Fruit fly (Drosophila melanogaster) whole organism, embryonic: Measurements from ENCODE around the gene CG13609.

ENCODE experiments used
- Awh ChIP-seq: fragments of 200-800 bp; sonication (Bioruptor generic); IDR thresholded peaks from 2 replicates; pipeline ENCODE4, ENCODE4 v1.3.6; 2022; ENCODE audit warnings: missing biosample characterization, missing genetic modification characterization
- BEAF-32 ChIP-seq: fragments of 200-800 bp; sonication (Bioruptor generic); optimal IDR thresholded peaks from 3 replicates; lab custom pipeline; 2017; ENCODE audit warnings: missing biosample characterization, missing genetic modification characterization, mild to moderate bottlenecking, moderate library complexity, missing genetic modification reagents
- CG1024 ChIP-seq: fragments of 200-800 bp; sonication (Bioruptor generic); IDR thresholded peaks from 2 replicates; pipeline ENCODE4 v1.3.6; 2022; ENCODE audit warnings: missing biosample characterization, missing genetic modification characterization
- CG10366 ChIP-seq: fragments of 200-800 bp; sonication (Bioruptor generic); IDR thresholded peaks from 2 replicates; pipeline ENCODE4 v1.3.6; 2022; ENCODE audit warnings: missing biosample characterization, missing genetic modification characterization
- CG11560 ChIP-seq: fragments of 200-800 bp; sonication (Bioruptor generic); IDR thresholded peaks from 3 replicates; pipeline ENCODE4 v1.3.6; 2022; ENCODE audit warnings: missing biosample characterization, missing genetic modification characterization
- CG12155 ChIP-seq: fragments of 200-800 bp; sonication (Bioruptor generic); optimal IDR thresholded peaks from 3 replicates; lab custom pipeline; 2016; ENCODE audit warnings: missing biosample characterization, missing genetic modification characterization
- CG12659 ChIP-seq: fragments of 200-800 bp; sonication (Bioruptor generic); optimal IDR thresholded peaks from 3 replicates; lab custom pipeline; 2017; ENCODE audit warnings: mild to moderate bottlenecking, missing biosample characterization, missing genetic modification reagents, missing genetic modification characterization
- CG12769 ChIP-seq: fragments of 200-800 bp; sonication (Bioruptor generic); optimal IDR thresholded peaks from 2 replicates; lab custom pipeline; 2019; ENCODE audit warnings: missing biosample characterization, mild to moderate bottlenecking, missing genetic modification characterization, moderate library complexity
- CG17359 ChIP-seq: fragments of 200-800 bp; sonication (Bioruptor generic); optimal IDR thresholded peaks from 3 replicates; lab custom pipeline; 2018; ENCODE audit warnings: missing biosample characterization, mild to moderate bottlenecking, missing genetic modification characterization, moderate library complexity
- CG1792 ChIP-seq: fragments of 200-800 bp; sonication (Bioruptor generic); optimal IDR thresholded peaks from 2 replicates; lab custom pipeline; 2016; ENCODE audit warnings: missing biosample characterization, missing genetic modification characterization
- CG18262 ChIP-seq: fragments of 200-800 bp; optimal IDR thresholded peaks from 3 replicates; lab custom pipeline; 2019; ENCODE audit warnings: missing biosample characterization, mild to moderate bottlenecking, missing genetic modification characterization, moderate library complexity
- CG2712 ChIP-seq: fragments of 200-800 bp; optimal IDR thresholded peaks from 3 replicates; lab custom pipeline; 2019; ENCODE audit warnings: missing biosample characterization, mild to moderate bottlenecking, missing genetic modification characterization, moderate library complexity
- CG30403 ChIP-seq: fragments of 200-800 bp; sonication (Bioruptor generic); optimal IDR thresholded peaks from 3 replicates; lab custom pipeline; 2016; ENCODE audit warnings: missing biosample characterization, missing genetic modification characterization
- CG34376 ChIP-seq: fragments of 200-800 bp; sonication (Bioruptor generic); optimal IDR thresholded peaks from 2 replicates; lab custom pipeline; 2018; ENCODE audit warnings: missing biosample characterization, mild to moderate bottlenecking, missing genetic modification characterization
- CG43689 ChIP-seq: fragments of 200-800 bp; sonication (Bioruptor generic); IDR thresholded peaks from 2 replicates; pipeline ENCODE4 v1.3.6; 2022; ENCODE audit warnings: missing biosample characterization, missing genetic modification characterization
- CG5953 ChIP-seq: fragments of 200-800 bp; sonication (Bioruptor generic); IDR thresholded peaks from 2 replicates; pipeline ENCODE4 v1.3.6; 2022; ENCODE audit warnings: missing biosample characterization, missing genetic modification characterization
- CG6813 ChIP-seq: fragments of 200-800 bp; sonication (Bioruptor generic); optimal IDR thresholded peaks from 2 replicates; lab custom pipeline; 2017; ENCODE audit warnings: missing biosample characterization, missing genetic modification characterization, mild to moderate bottlenecking, moderate library complexity, missing genetic modification reagents
- CG8281 ChIP-seq: fragments of 200-800 bp; sonication (Bioruptor generic); optimal IDR thresholded peaks from 2 replicates; lab custom pipeline; 2018; ENCODE audit warnings: missing biosample characterization, mild to moderate bottlenecking, missing genetic modification characterization, moderate library complexity
- CG8388 ChIP-seq: fragments of 200-800 bp; sonication (Bioruptor generic); optimal IDR thresholded peaks from 2 replicates; lab custom pipeline; 2019; ENCODE audit warnings: missing biosample characterization, mild to moderate bottlenecking, missing genetic modification characterization, moderate library complexity
- Doc3 ChIP-seq: fragments of 200-800 bp; sonication (Bioruptor generic); IDR thresholded peaks from 3 replicates; pipeline ENCODE4 v1.3.6; 2022; ENCODE audit warnings: missing biosample characterization, missing genetic modification characterization; ENCODE audit not compliant: partially characterized antibody
- Gug ChIP-seq: fragments of 200-800 bp; sonication (Bioruptor generic); IDR thresholded peaks from 4 replicates; pipeline ENCODE4 v1.3.6; 2022; ENCODE audit warnings: missing biosample characterization, missing genetic modification characterization
- HmgZ ChIP-seq: fragments of 200-800 bp; sonication (Bioruptor generic); optimal IDR thresholded peaks from 2 replicates; lab custom pipeline; 2018; ENCODE audit warnings: missing biosample characterization, mild to moderate bottlenecking, missing genetic modification characterization
- Hr51 ChIP-seq, 2 experiments: fragments of 200-800 bp; sonication (Bioruptor generic); optimal IDR thresholded peaks; 2 replicates in 1 of 2; 3 replicates in 1 of 2; lab custom pipeline; 2016 to 2018; ENCODE audit warnings: missing biosample characterization in 2 of 2, missing genetic modification characterization in 2 of 2, mild to moderate bottlenecking in 1 of 2, moderate library complexity in 1 of 2
- Hr78 ChIP-seq, 2 experiments: fragments of 200-800 bp in 1 of 2; fragments of >200 bp in 1 of 2; sonication (Bioruptor generic) in 1 of 2; optimal IDR thresholded peaks; 2 replicates each; lab custom pipeline; 2017 to 2019; ENCODE audit warnings: missing biosample characterization in 2 of 2, missing genetic modification characterization in 2 of 2, mild to moderate bottlenecking in 1 of 2, moderate library complexity in 1 of 2
- NC2α ChIP-seq: fragments of 200-800 bp; sonication (Bioruptor generic); optimal IDR thresholded peaks from 2 replicates; lab custom pipeline; 2016; ENCODE audit warnings: missing biosample characterization, missing genetic modification characterization
- Nf-YC ChIP-seq: fragments of 200-800 bp; optimal IDR thresholded peaks from 3 replicates; lab custom pipeline; 2019; ENCODE audit warnings: missing biosample characterization, mild to moderate bottlenecking, missing genetic modification characterization, moderate library complexity
- NfI ChIP-seq: fragments of 200-800 bp; sonication (Bioruptor generic); optimal IDR thresholded peaks from 3 replicates; lab custom pipeline; 2018; ENCODE audit warnings: missing biosample characterization, mild to moderate bottlenecking, missing genetic modification characterization, moderate library complexity
- Scr ChIP-seq: fragments of 200-800 bp; sonication (Bioruptor generic); IDR thresholded peaks from 2 replicates; pipeline ENCODE4 v1.3.6; 2022; ENCODE audit warnings: missing biosample characterization, missing genetic modification characterization; ENCODE audit not compliant: partially characterized antibody
- Vsx1 ChIP-seq: fragments of 200-800 bp; sonication (Bioruptor generic); optimal IDR thresholded peaks from 2 replicates; lab custom pipeline; 2017; ENCODE audit warnings: missing biosample characterization, mild to moderate bottlenecking, missing genetic modification characterization, missing genetic modification reagents
- YL-1 ChIP-seq: fragments of 200-800 bp; sonication (Bioruptor generic); optimal IDR thresholded peaks from 3 replicates; lab custom pipeline; 2017; ENCODE audit warnings: missing biosample characterization, mild to moderate bottlenecking, missing genetic modification characterization
- ac ChIP-seq: fragments of 200-800 bp; sonication (Bioruptor generic); optimal IDR thresholded peaks from 3 replicates; lab custom pipeline; 2017; ENCODE audit warnings: missing biosample characterization, mild to moderate bottlenecking, missing genetic modification characterization
- bcd ChIP-seq: fragments of 200-800 bp; sonication (Bioruptor generic); optimal IDR thresholded peaks from 2 replicates; lab custom pipeline; 2017; ENCODE audit warnings: missing biosample characterization, mild to moderate bottlenecking, missing genetic modification characterization
- bsh ChIP-seq, 2 experiments: fragments of 200-800 bp; sonication (Bioruptor generic); optimal IDR thresholded peaks; 2 replicates each; lab custom pipeline; 2017 to 2018; ENCODE audit warnings: mild to moderate bottlenecking in 2 of 2, missing biosample characterization in 2 of 2, missing genetic modification characterization in 2 of 2, moderate library complexity in 1 of 2
- btn ChIP-seq: fragments of 200-800 bp; sonication (Bioruptor generic); optimal IDR thresholded peaks from 2 replicates; lab custom pipeline; 2016; ENCODE audit warnings: missing biosample characterization, missing genetic modification characterization
- crp ChIP-seq, 2 experiments: fragments of 200-800 bp; sonication (Bioruptor generic); optimal IDR thresholded peaks; 2 replicates in 1 of 2; 3 replicates in 1 of 2; lab custom pipeline; 2017; ENCODE audit warnings: missing biosample characterization in 2 of 2, missing genetic modification characterization in 2 of 2, mild to moderate bottlenecking in 1 of 2, moderate library complexity in 1 of 2
- dmrt99B ChIP-seq: fragments of 200-800 bp; sonication (Bioruptor generic); optimal IDR thresholded peaks from 2 replicates; lab custom pipeline; 2018; ENCODE audit warnings: missing biosample characterization, mild to moderate bottlenecking, missing genetic modification characterization, moderate library complexity
- ems ChIP-seq: fragments of 200-800 bp; sonication (Bioruptor generic); optimal IDR thresholded peaks from 3 replicates; lab custom pipeline; 2016; ENCODE audit warnings: missing biosample characterization, missing genetic modification characterization
- gce ChIP-seq: fragments of 200-800 bp; sonication (Bioruptor generic); IDR thresholded peaks from 3 replicates; pipeline ENCODE4 v1.3.6; 2022; ENCODE audit warnings: missing biosample characterization, missing genetic modification characterization
- grn ChIP-seq: fragments of 200-800 bp; sonication (Bioruptor generic); optimal IDR thresholded peaks from 3 replicates; lab custom pipeline; 2017; ENCODE audit warnings: missing biosample characterization, missing genetic modification characterization
- hkb ChIP-seq, 2 experiments: fragments of 200-800 bp in 1 of 2; fragments of >200 bp in 1 of 2; sonication (Bioruptor generic) in 1 of 2; IDR thresholded peaks in 1 of 2; optimal IDR thresholded peaks in 1 of 2; 2 replicates each; pipeline versions ENCODE4 v1.3.6 to Lab custom; 2017 to 2022; ENCODE audit warnings: missing biosample characterization in 1 of 2, missing genetic modification characterization in 1 of 2
- lov ChIP-seq, 2 experiments: fragments of 200-800 bp in 1 of 2; fragments of >200 bp in 1 of 2; sonication (Bioruptor generic) in 1 of 2; IDR thresholded peaks in 1 of 2; optimal IDR thresholded peaks in 1 of 2; 2 replicates in 1 of 2; 3 replicates in 1 of 2; pipeline versions ENCODE4 v1.3.6 to Lab custom; 2017 to 2022; ENCODE audit warnings: missing biosample characterization in 1 of 2, missing genetic modification characterization in 1 of 2
- otp ChIP-seq: fragments of 200-800 bp; sonication (Bioruptor generic); IDR thresholded peaks from 3 replicates; pipeline ENCODE4, ENCODE4 v1.3.6; 2022; ENCODE audit warnings: missing biosample characterization, missing genetic modification characterization
- prd ChIP-seq, 3 experiments: fragments of >200 bp in 2 of 3; fragments of 200-800 bp in 1 of 3; sonication (Bioruptor generic) in 1 of 3; optimal IDR thresholded peaks in 2 of 3; IDR thresholded peaks in 1 of 3; 2 replicates in 2 of 3; 3 replicates in 1 of 3; pipeline versions ENCODE4 v1.3.6 to Lab custom; 2017 to 2022; ENCODE audit warnings: missing biosample characterization in 1 of 3, missing genetic modification characterization in 1 of 3
- salm ChIP-seq: fragments of 200-800 bp; sonication (Bioruptor generic); optimal IDR thresholded peaks from 2 replicates; lab custom pipeline; 2018; ENCODE audit warnings: missing biosample characterization, mild to moderate bottlenecking, missing genetic modification characterization
- sqz ChIP-seq: fragments of 200-800 bp; sonication (Bioruptor generic); optimal IDR thresholded peaks from 3 replicates; lab custom pipeline; 2018; ENCODE audit warnings: missing biosample characterization, mild to moderate bottlenecking, missing genetic modification characterization
- tgo ChIP-seq: fragments of 200-800 bp; sonication (Bioruptor generic); IDR thresholded peaks from 3 replicates; pipeline ENCODE4 v1.3.6; 2022; ENCODE audit warnings: missing biosample characterization, missing genetic modification characterization
- unpg ChIP-seq: fragments of 200-800 bp; sonication (Bioruptor generic); optimal IDR thresholded peaks from 3 replicates; lab custom pipeline; 2018; ENCODE audit warnings: missing biosample characterization, mild to moderate bottlenecking, missing genetic modification characterization, moderate library complexity

The CG13609 gene

DNA sequence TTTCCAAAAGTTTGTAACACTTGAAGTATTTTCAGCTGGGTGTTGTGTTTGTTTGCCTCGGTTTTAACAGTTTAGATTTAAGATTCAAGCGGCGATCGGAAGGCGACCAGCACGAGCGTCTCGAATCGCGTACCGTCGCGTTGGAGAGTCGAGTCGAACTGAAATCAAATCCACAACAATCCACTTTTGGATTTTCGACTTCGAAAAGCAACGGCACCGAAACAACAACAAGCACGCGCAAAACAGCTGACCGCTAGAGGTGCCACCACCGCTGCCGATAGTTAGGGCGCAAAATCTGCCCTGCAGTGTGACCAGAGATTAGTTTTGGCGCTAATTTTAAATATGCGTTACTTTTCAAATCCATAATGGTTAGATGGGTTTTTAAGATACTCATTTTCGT is 44.2 kb downstream of the CG13609 start, which contains the start of gene jar (continued):
- TF ChIP-seq CG11560 (tag; lab: Robert Waterston, UW) (no peak), YL-1 (peak; percentile 15), ems (GFP tag; lab: Kevin White, UChicago) (peak; percentile 14), CG1792 (GFP tag; lab: Kevin White, UChicago) (no peak), salm (peak; percentile 24), Vsx1 (GFP tag; lab: Kevin White, UChicago) (peak; percentile 12), Hr51 (GFP tag; optimal IDR thresholded peaks at IDR 0.05; lab: Kevin White, UChicago) (no peak), CG5953 (GFP tag; lab: Robert Waterston, UW) (peak; percentile 66; the same call in 1 of the 2 replicates), otp (peak; percentile 61; the same call in 1 of the 3 replicates), bsh (GFP tag; optimal IDR thresholded peaks at IDR 0.05; lab: Kevin White, UChicago) (no peak), CG8281 (tag; lab: Kevin White, UChicago) (no peak), dmrt99B (peak; percentile 14), Doc3 (peak; percentile 80), tgo (GFP tag; lab: Robert Waterston, UW) (no peak), CG17359 (peak; percentile 38), CG34376 (GFP tag; lab: Kevin White, UChicago) (peak; percentile 79), CG2712 (peak; percentile 65), Awh (0 out of 2 replicates have a peak, but pooled peaks have one; percentile 45), CG12155 (GFP tag; lab: Kevin White, UChicago) (no peak), CG30403 (GFP tag; lab: Kevin White, UChicago) (no peak), Gug (no peak), CG1024 (GFP tag; lab: Robert Waterston, UW) (peak; percentile 45), sqz (GFP tag; lab: Kevin White, UChicago) (peak; percentile 43), hkb (optimal IDR thresholded peaks at IDR 0.05; lab: Kevin White, UChicago) (no peak), hkb (GFP tag; IDR thresholded peaks at IDR 0.05; lab: Robert Waterston, UW) (peak; percentile 39; the same call in 1 of the 2 replicates), NfI (GFP tag; lab: Kevin White, UChicago) (no peak), CG18262 (tag; lab: Kevin White, UChicago) (peak; percentile 30), CG12659 (peak; percentile 66), lov (optimal IDR thresholded peaks at IDR 0.05; lab: Kevin White, UChicago) (no peak), lov (GFP tag; IDR thresholded peaks at IDR 0.05; lab: Robert Waterston, UW) (0 out of 3 replicates have a peak, but pooled peaks have one; percentile 32), btn (no peak), Hr78 (GFP tag; optimal IDR thresholded peaks at IDR 0.05; lab: Kevin White, UChicago) (no peak), gce (GFP tag; lab: Robert Waterston, UW) (no peak; the same call in 2 of the 3 replicates), HmgZ (tag; lab: Kevin White, UChicago) (peak; percentile 68), NC2α (peak; percentile 24), bcd (GFP tag; lab: Kevin White, UChicago) (no peak), CG43689 (GFP tag; lab: Robert Waterston, UW) (no peak), unpg (GFP tag; lab: Kevin White, UChicago) (peak; percentile 24), ac (GFP tag; lab: Kevin White, UChicago) (no peak), grn (GFP tag; lab: Kevin White, UChicago) (peak; percentile 71), CG10366 (GFP tag; lab: Robert Waterston, UW) (peak; percentile 40), Nf-YC (tag; lab: Kevin White, UChicago) (peak; percentile 53), Scr (GFP tag; lab: Robert Waterston, UW) (peak; percentile 88), CG12769 (tag; lab: Kevin White, UChicago) (peak; percentile 49), BEAF-32 (GFP tag; lab: Kevin White, UChicago) (peak; percentile 96), prd (optimal IDR thresholded peaks at IDR 0.05; lab: Kevin White, UChicago) (no peak), prd (GFP tag; IDR thresholded peaks at IDR 0.05; lab: Robert Waterston, UW) (0 out of 3 replicates have a peak, but pooled peaks have one; percentile 16), CG6813 (GFP tag; lab: Kevin White, UChicago) (peak; percentile 7), CG8388 (GFP tag; lab: Kevin White, UChicago) (peak; percentile 26), crp (GFP tag; optimal IDR thresholded peaks at IDR 0.05; lab: Kevin White, UChicago) (peak; percentile 92 to 100)
